Worm (Caenorhabditis elegans): ENCODE data around the gene Y41C4A.22.

DNA sequence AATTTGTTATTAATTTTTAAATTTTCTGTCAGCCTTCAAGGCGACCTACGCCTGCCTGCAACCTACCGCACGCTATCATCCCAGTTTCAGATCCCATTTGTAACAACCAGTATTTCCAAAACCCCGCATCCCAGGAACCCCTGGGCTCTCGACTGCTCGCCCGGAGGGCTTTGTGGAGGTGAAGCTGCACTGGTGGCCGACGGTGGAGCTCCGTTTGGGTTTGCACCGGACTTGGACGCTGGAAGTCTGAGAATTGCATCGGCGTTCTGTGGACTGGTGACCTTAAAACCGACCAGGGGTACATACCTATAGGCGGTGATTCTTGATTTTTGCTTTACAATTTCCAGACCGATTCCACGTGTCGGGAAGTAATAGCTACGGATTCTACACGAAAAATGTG, 43.6 kb upstream of the Y41C4A.22 start:
- TF ChIP-seq elt-1 (tag; optimal IDR thresholded peaks at IDR 0.05) (no peak), nhr-77 (tag; optimal IDR thresholded peaks at IDR 0.05) (no peak), nhr-11 (tag; optimal IDR thresholded peaks at IDR 0.05) (no peak), elt-2 (tag; optimal IDR thresholded peaks at IDR 0.05) (no peak), fos-1 (tag; optimal IDR thresholded peaks at IDR 0.05) (no peak)

All from whole organism, L3 larva.